Fruit fly (Drosophila melanogaster) whole organism, embryonic: ENCODE data around the gene CG9928.

Experiments used
- Adf1 ChIP-seq: fragments of 200-800 bp; sonication (Bioruptor generic); IDR thresholded peaks from 2 replicates; pipeline ENCODE4 v1.3.6; 2022; ENCODE audit warnings: missing biosample characterization, missing genetic modification characterization
- Aef1 ChIP-seq: fragments of 200-800 bp; sonication (Bioruptor generic); IDR thresholded peaks from 3 replicates; pipeline ENCODE4 v1.3.6; 2022; ENCODE audit warnings: missing biosample characterization, missing genetic modification characterization
- Antp ChIP-seq: fragments of 200-800 bp; sonication (Bioruptor generic); optimal IDR thresholded peaks from 3 replicates; lab custom pipeline; 2016; ENCODE audit warnings: missing biosample characterization, missing genetic modification characterization
- Bteb2 ChIP-seq: fragments of 200-800 bp; sonication (Bioruptor generic); optimal IDR thresholded peaks from 2 replicates; lab custom pipeline; 2016; ENCODE audit warnings: missing biosample characterization, missing genetic modification characterization
- CG10274 ChIP-seq: fragments of 200-800 bp; sonication (Bioruptor generic); optimal IDR thresholded peaks from 3 replicates; lab custom pipeline; 2017; ENCODE audit warnings: missing biosample characterization, mild to moderate bottlenecking, missing genetic modification characterization
- CG10431 ChIP-seq: fragments of 200-800 bp; sonication (Bioruptor generic); optimal IDR thresholded peaks from 3 replicates; lab custom pipeline; 2018; ENCODE audit warnings: missing biosample characterization, mild to moderate bottlenecking, missing genetic modification characterization
- CG10959 ChIP-seq: fragments of 200-800 bp; sonication (Bioruptor generic); IDR thresholded peaks from 2 replicates; pipeline ENCODE4 v1.3.6; 2022; ENCODE audit warnings: missing biosample characterization, missing genetic modification characterization
- CG11085 ChIP-seq: fragments of 200-800 bp; sonication (Bioruptor generic); IDR thresholded peaks from 2 replicates; pipeline ENCODE4 v1.3.6; 2022; ENCODE audit warnings: missing biosample characterization, missing genetic modification characterization
- CG11093 ChIP-seq: fragments of 200-800 bp; sonication (Bioruptor generic); IDR thresholded peaks from 3 replicates; pipeline ENCODE4 v1.3.6; 2022; ENCODE audit warnings: missing biosample characterization, missing genetic modification characterization
- CG11247 ChIP-seq: fragments of 200-800 bp; sonication (Bioruptor generic); IDR thresholded peaks from 2 replicates; pipeline ENCODE4 v1.3.6; 2022; ENCODE audit warnings: missing biosample characterization, missing genetic modification characterization
- CG13894 ChIP-seq: fragments of 200-800 bp; sonication (Bioruptor generic); optimal IDR thresholded peaks from 3 replicates; lab custom pipeline; 2018; ENCODE audit warnings: missing biosample characterization, mild to moderate bottlenecking, missing genetic modification characterization, moderate library complexity
- CG17361 ChIP-seq: fragments of 200-800 bp; sonication (Bioruptor generic); IDR thresholded peaks from 3 replicates; pipeline ENCODE4 v1.3.6; 2022; ENCODE audit warnings: missing biosample characterization, missing genetic modification characterization
- CG2116 ChIP-seq: fragments of 200-800 bp; sonication (Bioruptor generic); optimal IDR thresholded peaks from 3 replicates; lab custom pipeline; 2018; ENCODE audit warnings: missing biosample characterization, mild to moderate bottlenecking, missing genetic modification characterization
- CG31441 ChIP-seq: fragments of 200-800 bp; sonication (Bioruptor generic); IDR thresholded peaks from 2 replicates; pipeline ENCODE4 v1.3.6; 2022; ENCODE audit warnings: missing biosample characterization, missing genetic modification characterization
- CG33557 ChIP-seq: fragments of 200-800 bp; sonication (Bioruptor generic); optimal IDR thresholded peaks from 2 replicates; lab custom pipeline; 2019; ENCODE audit warnings: missing biosample characterization, mild to moderate bottlenecking, missing genetic modification characterization, moderate library complexity
- CG34224 ChIP-seq: fragments of 200-800 bp; sonication (Bioruptor generic); IDR thresholded peaks from 3 replicates; pipeline ENCODE4 v1.3.6; 2022; ENCODE audit warnings: missing biosample characterization, missing genetic modification characterization; ENCODE audit not compliant: partially characterized antibody
- CG4404 ChIP-seq: fragments of 200-800 bp; sonication (Bioruptor generic); IDR thresholded peaks from 2 replicates; pipeline ENCODE4 v1.3.6; 2022; ENCODE audit warnings: missing biosample characterization, missing genetic modification characterization
- CG4424 ChIP-seq: fragments of 200-800 bp; sonication (Bioruptor generic); optimal IDR thresholded peaks from 3 replicates; lab custom pipeline; 2016; ENCODE audit warnings: missing biosample characterization, missing genetic modification characterization
- CG4820 ChIP-seq: fragments of 200-800 bp; sonication (Bioruptor generic); optimal IDR thresholded peaks from 3 replicates; lab custom pipeline; 2016; ENCODE audit warnings: missing biosample characterization, missing genetic modification characterization
- CG4854 ChIP-seq: fragments of 200-800 bp; sonication (Bioruptor generic); optimal IDR thresholded peaks from 2 replicates; lab custom pipeline; 2016; ENCODE audit warnings: missing biosample characterization, missing genetic modification characterization, inconsistent platforms
- CG9876 ChIP-seq: fragments of 200-800 bp; sonication (Bioruptor generic); optimal IDR thresholded peaks from 2 replicates; lab custom pipeline; 2016; ENCODE audit warnings: missing biosample characterization, missing genetic modification characterization
- CG9932 ChIP-seq: fragments of 200-800 bp; sonication (Bioruptor generic); IDR thresholded peaks from 2 replicates; pipeline ENCODE4 v1.3.6; 2022; ENCODE audit warnings: missing biosample characterization, missing genetic modification characterization
- Dad ChIP-seq: fragments of 200-800 bp; sonication (Bioruptor generic); optimal IDR thresholded peaks from 3 replicates; lab custom pipeline; 2016; ENCODE audit warnings: missing biosample characterization, missing genetic modification characterization
- Fer3 ChIP-seq: fragments of 200-800 bp; sonication (Bioruptor generic); optimal IDR thresholded peaks from 2 replicates; lab custom pipeline; 2018; ENCODE audit warnings: missing biosample characterization, mild to moderate bottlenecking, missing genetic modification characterization, moderate library complexity
- HLH4C ChIP-seq: fragments of 200-800 bp; sonication (Bioruptor generic); IDR thresholded peaks from 3 replicates; pipeline ENCODE4 v1.3.6; 2022; ENCODE audit warnings: missing biosample characterization, missing genetic modification characterization; ENCODE audit not compliant: partially characterized antibody
- HLHmδ ChIP-seq: fragments of 200-800 bp; sonication (Bioruptor generic); optimal IDR thresholded peaks from 2 replicates; lab custom pipeline; 2018; ENCODE audit warnings: missing biosample characterization, mild to moderate bottlenecking, missing genetic modification characterization, moderate library complexity
- Hr3 ChIP-seq: fragments of 200-800 bp; sonication (Bioruptor generic); optimal IDR thresholded peaks from 3 replicates; lab custom pipeline; 2016; ENCODE audit warnings: missing biosample characterization, missing genetic modification characterization
- Jarid2 ChIP-seq: fragments of 200-800 bp; sonication (Bioruptor generic); optimal IDR thresholded peaks from 3 replicates; lab custom pipeline; 2017; ENCODE audit warnings: mild to moderate bottlenecking, missing biosample characterization, missing genetic modification reagents, missing genetic modification characterization
- Lpt ChIP-seq: fragments of >200 bp; optimal IDR thresholded peaks from 2 replicates; lab custom pipeline; 2018; ENCODE audit warnings: missing biosample characterization, missing genetic modification characterization
- Mad ChIP-seq: fragments of 200-800 bp; sonication (Bioruptor generic); optimal IDR thresholded peaks from 2 replicates; lab custom pipeline; 2016; ENCODE audit warnings: missing biosample characterization, missing genetic modification characterization
- Sin3A ChIP-seq: fragments of >200 bp; optimal IDR thresholded peaks from 2 replicates; lab custom pipeline; 2018
- Six4 ChIP-seq: fragments of 200-800 bp; sonication (Bioruptor generic); optimal IDR thresholded peaks from 2 replicates; lab custom pipeline; 2016; ENCODE audit warnings: missing biosample characterization, missing genetic modification characterization
- Trl ChIP-seq, 3 experiments: fragments of >200 bp in 2 of 3; fragments of 200-800 bp in 1 of 3; sonication (Bioruptor generic) in 1 of 3; optimal IDR thresholded peaks; 2 replicates in 1 of 3; 3 replicates in 2 of 3; lab custom pipeline; 2016 to 2017; ENCODE audit warnings: missing biosample characterization in 1 of 3, missing genetic modification characterization in 1 of 3
- Usf ChIP-seq: fragments of 200-800 bp; sonication (Bioruptor generic); optimal IDR thresholded peaks from 2 replicates; lab custom pipeline; 2017; ENCODE audit warnings: missing genotype, missing biosample characterization, missing genetic modification characterization
- cas ChIP-seq: fragments of 200-800 bp; sonication (Bioruptor generic); IDR thresholded peaks from 2 replicates; pipeline ENCODE4 v1.3.6; 2022; ENCODE audit warnings: missing biosample characterization, missing genetic modification characterization
- cato ChIP-seq: fragments of 200-800 bp; sonication (Bioruptor generic); optimal IDR thresholded peaks from 2 replicates; lab custom pipeline; 2016; ENCODE audit warnings: missing biosample characterization, missing genetic modification characterization, borderline replicate concordance
- crol ChIP-seq: fragments of 200-800 bp; sonication (Bioruptor generic); IDR thresholded peaks from 2 replicates; pipeline ENCODE4 v1.3.6; 2022; ENCODE audit warnings: missing biosample characterization, missing genetic modification characterization
- fu2 ChIP-seq: fragments of 200-800 bp; sonication (Bioruptor generic); optimal IDR thresholded peaks from 2 replicates; lab custom pipeline; 2016; ENCODE audit warnings: missing biosample characterization, missing genetic modification characterization
- gem ChIP-seq: fragments of 200-800 bp; sonication (Bioruptor generic); optimal IDR thresholded peaks from 2 replicates; lab custom pipeline; 2019; ENCODE audit warnings: missing biosample characterization, mild to moderate bottlenecking, missing genetic modification characterization, moderate library complexity
- lilli ChIP-seq: fragments of 200-800 bp; sonication (Bioruptor generic); optimal IDR thresholded peaks from 3 replicates; lab custom pipeline; 2016; ENCODE audit warnings: missing biosample characterization, missing genetic modification characterization
- nerfin-2 ChIP-seq: fragments of 200-800 bp; sonication (Bioruptor generic); IDR thresholded peaks from 2 replicates; pipeline ENCODE4 v1.3.6; 2022; ENCODE audit warnings: missing biosample characterization, missing genetic modification characterization; ENCODE audit not compliant: partially characterized antibody
- onecut ChIP-seq: fragments of 200-800 bp; sonication (Bioruptor generic); IDR thresholded peaks from 2 replicates; pipeline ENCODE4 v1.3.6; 2022; ENCODE audit warnings: missing biosample characterization, missing genetic modification characterization
- pnt ChIP-seq: fragments of 200-800 bp; sonication (Bioruptor generic); optimal IDR thresholded peaks from 3 replicates; lab custom pipeline; 2016; ENCODE audit warnings: missing biosample characterization, missing genetic modification characterization
- sc ChIP-seq, 3 experiments: fragments of >200 bp in 2 of 3; fragments of 200-800 bp in 1 of 3; sonication (Bioruptor generic) in 1 of 3; optimal IDR thresholded peaks; 2 replicates in 2 of 3; 3 replicates in 1 of 3; lab custom pipeline; 2017; ENCODE audit warnings: mild to moderate bottlenecking in 1 of 3, missing biosample characterization in 1 of 3, missing genetic modification characterization in 1 of 3, missing genetic modification reagents in 1 of 3
- sd ChIP-seq: fragments of 200-800 bp; sonication (Bioruptor generic); optimal IDR thresholded peaks from 3 replicates; lab custom pipeline; 2018; ENCODE audit warnings: missing biosample characterization, mild to moderate bottlenecking, missing genetic modification characterization, moderate library complexity
- sim ChIP-seq: fragments of 200-800 bp; sonication (Bioruptor generic); IDR thresholded peaks from 2 replicates; pipeline ENCODE4 v1.3.6; 2022; ENCODE audit warnings: missing biosample characterization, missing genetic modification characterization
- sima ChIP-seq: fragments of 200-800 bp; sonication (Bioruptor generic); optimal IDR thresholded peaks from 2 replicates; lab custom pipeline; 2016; ENCODE audit warnings: missing biosample characterization, missing genetic modification characterization
- slbo ChIP-seq: fragments of 200-800 bp; sonication (Bioruptor generic); IDR thresholded peaks from 2 replicates; pipeline ENCODE4 v1.3.6; 2022; ENCODE audit warnings: missing biosample characterization, missing genetic modification characterization
- wdn ChIP-seq: fragments of 200-800 bp; sonication (Bioruptor generic); IDR thresholded peaks from 2 replicates; pipeline ENCODE4 v1.3.6; 2022; ENCODE audit warnings: missing biosample characterization, missing genetic modification characterization
- wor ChIP-seq: fragments of 200-800 bp; sonication (Bioruptor generic); IDR thresholded peaks from 2 replicates; pipeline ENCODE4 v1.3.6; 2022; ENCODE audit warnings: missing biosample characterization, missing genetic modification characterization

The CG9928 gene

DNA sequence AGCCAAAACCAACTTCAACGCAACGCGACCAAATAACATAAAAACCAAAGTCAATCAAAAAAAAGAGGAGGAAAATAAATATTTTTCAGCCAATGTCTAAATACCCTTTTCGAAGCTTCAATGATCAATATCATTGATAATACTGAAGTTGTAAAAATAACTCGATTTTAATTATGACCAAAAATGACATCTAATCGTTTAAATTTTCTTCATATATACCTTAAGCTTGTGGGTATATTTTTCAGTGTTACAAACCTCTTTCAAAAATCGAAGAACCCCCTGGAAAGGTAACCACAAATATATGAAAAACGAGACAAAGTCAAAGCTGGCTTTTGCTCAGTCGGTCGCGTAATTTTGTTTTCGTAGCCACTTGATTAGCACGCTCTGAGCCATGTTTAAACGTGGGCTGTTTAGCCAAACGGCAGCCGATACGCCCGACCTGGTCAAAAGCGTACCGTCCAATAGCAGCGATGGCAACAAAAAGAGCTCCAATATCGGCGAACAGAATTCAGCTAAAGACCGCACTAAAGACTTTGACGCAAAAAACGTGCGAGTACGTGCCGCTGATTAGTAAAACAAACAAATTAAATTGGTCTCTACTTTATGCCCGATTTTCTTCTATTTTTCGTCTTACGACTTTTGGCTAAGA, 2.5 kb upstream of the CG9928 start (continued):
- TF ChIP-seq CG34224 (GFP tag; lab: Robert Waterston, UW) = no peak
- peak; percentile 74 for TF ChIP-seq CG4424
- TF ChIP-seq Hr3 (GFP tag; lab: Kevin White, UChicago) = peak; percentile 54
- TF ChIP-seq Antp (GFP tag; lab: Kevin White, UChicago) = peak; percentile 74
- peak; percentile 78 for TF ChIP-seq Aef1
- peak; percentile 70 for TF ChIP-seq wdn (GFP tag; lab: Robert Waterston, UW)
- TF ChIP-seq cato (GFP tag; lab: Kevin White, UChicago) = peak; percentile 30
- TF ChIP-seq pnt (GFP tag; lab: Kevin White, UChicago) = peak; percentile 41
- TF ChIP-seq Sin3A (lab: Kevin White, UChicago) = no peak
- TF ChIP-seq nerfin-2 (GFP tag; lab: Robert Waterston, UW) = no peak
- TF ChIP-seq Trl (optimal IDR thresholded peaks at IDR 0.05; lab: Kevin White, UChicago) = no peak
- peak; percentile 74 for TF ChIP-seq Trl (GFP tag; optimal IDR thresholded peaks at IDR 0.05; lab: Kevin White, UChicago)
- TF ChIP-seq Bteb2 (GFP tag; lab: Kevin White, UChicago) = peak; percentile 86
- peak; percentile 59 for TF ChIP-seq fu2 (GFP tag; lab: Kevin White, UChicago)
- peak; percentile 44; the same call in 1 of the 2 replicates for TF ChIP-seq CG4404 (GFP tag; lab: Robert Waterston, UW)
- TF ChIP-seq CG31441 (GFP tag; lab: Robert Waterston, UW) = peak; percentile 74
- TF ChIP-seq CG11093 = peak; percentile 59; the same call in 1 of the 3 replicates
- TF ChIP-seq slbo = peak; percentile 91
- peak; percentile 63 for TF ChIP-seq sd (tag; lab: Kevin White, UChicago)
- peak; percentile 70 for TF ChIP-seq CG10274 (GFP tag; lab: Kevin White, UChicago)
- TF ChIP-seq HLH4C (GFP tag; lab: Robert Waterston, UW) = no peak
- TF ChIP-seq Fer3 = peak; percentile 87
- TF ChIP-seq CG13894 (tag; lab: Kevin White, UChicago) = peak; percentile 71
- peak; percentile 86 for TF ChIP-seq gem (tag; lab: Kevin White, UChicago)
- TF ChIP-seq Usf (GFP tag; lab: Kevin White, UChicago) = peak; percentile 10
- TF ChIP-seq HLHmδ (GFP tag; lab: Kevin White, UChicago) = no peak
- TF ChIP-seq Jarid2 = peak; percentile 31
- no peak for TF ChIP-seq sc (optimal IDR thresholded peaks at IDR 0.05; lab: Kevin White, UChicago)
- no peak for TF ChIP-seq sc (GFP tag; optimal IDR thresholded peaks at IDR 0.05; lab: Kevin White, UChicago)
- TF ChIP-seq sima (GFP tag; lab: Kevin White, UChicago) = peak; percentile 23
- TF ChIP-seq onecut = peak; percentile 51
- no peak for TF ChIP-seq CG33557
- TF ChIP-seq CG17361 = peak; percentile 82
- peak; percentile 83 for TF ChIP-seq lilli (GFP tag; lab: Kevin White, UChicago)
- peak; percentile 12 for TF ChIP-seq CG9876 (GFP tag; lab: Kevin White, UChicago)
- TF ChIP-seq Adf1 = peak; percentile 70
- TF ChIP-seq Lpt (GFP tag; lab: Kevin White, UChicago) = no peak
- peak; percentile 78 for TF ChIP-seq CG11085
- peak; percentile 58 for TF ChIP-seq CG4820 (GFP tag; lab: Kevin White, UChicago)
- peak; percentile 45; the same call in 1 of the 2 replicates for TF ChIP-seq cas (GFP tag; lab: Robert Waterston, UW)
- peak; percentile 59 for TF ChIP-seq Dad (GFP tag; lab: Kevin White, UChicago)
- no peak for TF ChIP-seq sim (GFP tag; lab: Robert Waterston, UW)
- no peak for TF ChIP-seq CG10431 (GFP tag; lab: Kevin White, UChicago)
- peak; percentile 91 for TF ChIP-seq CG9932 (GFP tag; lab: Robert Waterston, UW)
- peak; percentile 65 for TF ChIP-seq CG4854 (GFP tag; lab: Kevin White, UChicago)
- no peak for TF ChIP-seq Mad (GFP tag; lab: Kevin White, UChicago)
- no peak for TF ChIP-seq Six4 (GFP tag; lab: Kevin White, UChicago)
- TF ChIP-seq CG2116 (GFP tag; lab: Kevin White, UChicago) = no peak
- TF ChIP-seq CG10959 (GFP tag; lab: Robert Waterston, UW) = no peak
- peak; percentile 79 for TF ChIP-seq CG11247
- 0 out of 2 replicates have a peak, but pooled peaks have one; percentile 10 for TF ChIP-seq wor (GFP tag; lab: Robert Waterston, UW)
- TF ChIP-seq crol (GFP tag; lab: Robert Waterston, UW) = no peak
